Worm (Caenorhabditis elegans): Measurements from ENCODE around the gene sinh-1.

Gene sinh-1

DNA sequence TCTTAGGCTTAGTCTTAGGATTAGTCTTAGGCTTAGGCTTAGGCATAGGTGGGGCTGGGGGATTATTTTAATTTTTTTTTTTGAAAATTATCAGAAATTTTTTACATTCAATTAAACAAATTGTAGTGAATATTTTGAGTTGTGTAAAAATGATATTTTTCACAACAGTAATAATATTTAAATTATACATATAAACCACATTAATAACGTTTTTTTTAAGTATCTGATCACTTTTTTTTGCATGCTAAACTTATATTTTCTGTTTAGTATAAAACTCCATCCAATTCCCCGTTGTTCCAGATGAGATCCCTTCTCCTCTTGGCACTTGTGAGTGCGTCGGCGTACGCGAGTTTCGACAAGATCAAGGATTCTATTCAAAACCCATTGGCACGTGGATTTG lies 12.0 kb downstream of the sinh-1 start, which contains the start of gene txdc-12.1:
txdc-12.1 (plus strand) TSS at position 301 of the 400 bp plus-strand sequence.
- TF ChIP-seq F49E8.2 (tag; optimal IDR thresholded peaks at IDR 0.05; ENCODE audit: borderline replicate concordance), result no peak
- TF ChIP-seq tag-97 (GFP tag; IDR thresholded peaks at IDR 0.05), result no peak
- no peak for TF ChIP-seq unc-39 (tag; optimal IDR thresholded peaks at IDR 0.05)
- TF ChIP-seq madf-9 (GFP tag; conservative IDR thresholded peaks at IDR 0.05), result no peak
- no peak for TF ChIP-seq pqm-1 (tag; optimal IDR thresholded peaks at IDR 0.05)
- no peak for TF ChIP-seq ces-1 (GFP tag; optimal IDR thresholded peaks at IDR 0.05)
- TF ChIP-seq dmd-9 (GFP tag; IDR thresholded peaks at IDR 0.05), result no peak

- TF ChIP-seq D1046.2 (GFP tag; IDR thresholded peaks at IDR 0.05) (no peak), ceh-28 (tag; optimal IDR thresholded peaks at IDR 0.05) (peak; percentile 88)
These were observed 13.7 kb downstream of the sinh-1 start for ce11 chrII:12241792-12242191.

ce11 chrII:12242551-12242950 lies 14.4 kb downstream of the sinh-1 start, which contains the start of gene Y57A10A.24:
TSS of gene Y57A10A.24 (plus strand) at chrII:12242946.
- TF ChIP-seq lin-1 (GFP tag; IDR thresholded peaks at IDR 0.05) (no peak), daf-16 (GFP tag; optimal IDR thresholded peaks at IDR 0.05) (no peak), daf-16 (tag; optimal IDR thresholded peaks at IDR 0.05) (no peak), sdz-12 (GFP tag; optimal IDR thresholded peaks at IDR 0.05) (peak; percentile 3), nhr-76 (tag; optimal IDR thresholded peaks at IDR 0.05) (no peak), ceh-62 (tag; optimal IDR thresholded peaks at IDR 0.05) (no peak), Y75B8A.6 (GFP tag; IDR thresholded peaks at IDR 0.05) (no peak), lin-29 (GFP tag; IDR thresholded peaks at IDR 0.05) (no peak), lsy-2 (tag; optimal IDR thresholded peaks at IDR 0.05) (no peak), vab-7 (GFP tag; IDR thresholded peaks at IDR 0.05) (no peak), unc-62 (GFP tag; optimal IDR thresholded peaks at IDR 0.05 in 1 of 2) (no peak), unc-62 (tag; optimal IDR thresholded peaks at IDR 0.05) (no peak), Y105C5A.15 (GFP tag; IDR thresholded peaks at IDR 0.05) (peak; percentile 69; the same call in 1 of the 2 replicates), arid-1 (GFP tag; conservative IDR thresholded peaks at IDR 0.05) (0 out of 2 replicates have a peak, but pooled peaks have one; percentile 12), lin-39 (tag; optimal IDR thresholded peaks at IDR 0.05) (no peak), unc-39 (tag; optimal IDR thresholded peaks at IDR 0.05) (no peak), set-16 (GFP tag; IDR thresholded peaks at IDR 0.05) (peak; percentile 85), lir-3 (tag; optimal IDR thresholded peaks at IDR 0.05) (no peak), R02D3.7 (tag; optimal IDR thresholded peaks at IDR 0.05) (no peak), F26F4.8 (GFP tag; conservative IDR thresholded peaks at IDR 0.05) (no peak), F49E8.2 (tag; optimal IDR thresholded peaks at IDR 0.05; ENCODE audit: borderline replicate concordance) (no peak), nhr-48 (tag; optimal IDR thresholded peaks at IDR 0.05) (no peak), egl-27 (tag; optimal IDR thresholded peaks at IDR 0.05) (no peak), T26A8.4 (GFP tag; IDR thresholded peaks at IDR 0.05) (no peak), Y5F2A.4 (GFP tag; optimal IDR thresholded peaks at IDR 0.05) (no peak)

ce11 chrII:12249042-12249441 lies 20.9 kb downstream of the sinh-1 start, which contains the start of gene tag-276:
TSS of gene tag-276 (minus strand) at chrII:12249142.
- TF ChIP-seq snpc-4 (tag; optimal IDR thresholded peaks at IDR 0.05) (no peak), ceh-28 (tag; optimal IDR thresholded peaks at IDR 0.05) (peak; percentile 1)

ce11 chrII:12255545-12256233 lies 27.6 kb downstream of the sinh-1 start:
- TF ChIP-seq ceh-28 (tag; optimal IDR thresholded peaks at IDR 0.05), result peak; percentile 96
- TF ChIP-seq ces-1 (GFP tag; optimal IDR thresholded peaks at IDR 0.05), result no peak
